Worm (Caenorhabditis elegans) whole organism, L2 larva: ENCODE results near the gene phf-10.

Source experiments
- R02D3.7 ChIP-seq: fragments of 150-350 bp; optimal IDR thresholded peaks from 2 replicates; lab custom pipeline; 2014; ENCODE audit warnings: missing biosample characterization, missing genetic modification characterization
- ama-1 ChIP-seq: fragments of 150-350 bp; optimal IDR thresholded peaks from 2 replicates; lab custom pipeline; 2018; ENCODE audit warnings: inconsistent platforms
- elt-1 ChIP-seq: fragments of 150-350 bp; optimal IDR thresholded peaks from 2 replicates; lab custom pipeline; 2014; ENCODE audit warnings: missing biosample characterization, missing genetic modification characterization
- nhr-12 ChIP-seq: fragments of 150-350 bp; optimal IDR thresholded peaks from 2 replicates; lab custom pipeline; 2014; ENCODE audit warnings: missing biosample characterization, missing genetic modification characterization
- nhr-23 ChIP-seq: fragments of 150-350 bp; optimal IDR thresholded peaks from 2 replicates; lab custom pipeline; 2014; ENCODE audit warnings: missing biosample characterization, missing genetic modification reagents, missing genetic modification characterization
- nhr-237 ChIP-seq: fragments of 150-350 bp; optimal IDR thresholded peaks from 2 replicates; lab custom pipeline; 2014; ENCODE audit warnings: missing biosample characterization, missing genetic modification characterization
- nhr-25 ChIP-seq: fragments of 150-350 bp; sonication (generic microtip); optimal IDR thresholded peaks from 3 replicates; lab custom pipeline; 2014; ENCODE audit warnings: missing biosample characterization, missing genetic modification characterization
- nhr-77 ChIP-seq: fragments of 150-350 bp; optimal IDR thresholded peaks from 2 replicates; lab custom pipeline; 2014; ENCODE audit warnings: missing biosample characterization, missing genetic modification characterization
- skn-1 ChIP-seq: sonication (generic microtip); optimal IDR thresholded peaks from 2 replicates; lab custom pipeline; 2017; ENCODE audit warnings: missing biosample characterization, missing genetic modification characterization
- unc-62 ChIP-seq: fragments of 150-350 bp; optimal IDR thresholded peaks from 2 replicates; lab custom pipeline; 2014; ENCODE audit warnings: missing biosample characterization, missing genetic modification reagents, missing genetic modification characterization
- ztf-1 ChIP-seq: fragments of 200-800 bp; sonication (Bioruptor generic); conservative IDR thresholded peaks from 2 replicates; pipeline ENCODE4 v1.3.6; 2022; ENCODE audit warnings: missing genetic modification characterization, missing compliant biosample characterization

DNA sequence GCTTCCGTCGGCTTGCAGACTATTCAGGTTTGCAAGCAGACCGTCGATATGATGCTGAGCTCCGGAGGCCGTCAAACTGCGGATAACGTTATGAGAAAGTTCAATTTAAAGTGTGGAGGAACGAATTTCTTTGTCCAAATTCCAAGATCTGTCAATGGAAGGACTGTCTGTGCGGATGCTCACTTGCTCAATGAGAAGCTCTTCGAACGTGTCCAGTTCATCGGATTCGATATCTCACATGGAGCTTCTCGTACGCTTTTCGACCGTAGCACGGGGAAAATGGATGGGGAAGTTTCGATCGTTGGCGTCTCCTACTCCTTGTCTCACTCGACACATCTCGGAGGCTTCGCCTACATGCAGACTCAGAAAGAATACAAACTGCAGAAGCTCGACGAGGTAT is 34.6 kb upstream of the phf-10 start:
- TF ChIP-seq skn-1 (tag; lab: Kevin White, UChicago) = no peak
- no peak for TF ChIP-seq ztf-1 (GFP tag; lab: Robert Waterston, UW)
- TF ChIP-seq R02D3.7 (tag; lab: Kevin White, UChicago) = no peak
- no peak for TF ChIP-seq nhr-23 (tag; lab: Kevin White, UChicago)
- no peak for TF ChIP-seq unc-62
- no peak for TF ChIP-seq nhr-25 (tag; lab: Kevin White, UChicago)
- TF ChIP-seq nhr-237 (tag; lab: Kevin White, UChicago) = no peak
- no peak for TF ChIP-seq nhr-12 (tag; lab: Kevin White, UChicago)
- TF ChIP-seq nhr-77 = no peak
- TF ChIP-seq ama-1 (lab: Kevin White, UChicago) = no peak
- no peak for TF ChIP-seq elt-1 (tag; lab: Kevin White, UChicago)
